Worm (Caenorhabditis elegans): ENCODE results near the gene sax-1.

sax-1 gene

ce11 chrX:3689155-3689719, 39.3 kb upstream of the sax-1 start, which contains the start of gene tag-278:
Gene tag-278 (minus strand): TSS chrX:3689205.
- no peak for TF ChIP-seq ceh-36 (tag; optimal IDR thresholded peaks at IDR 0.05)
- TF ChIP-seq B0310.2 (tag; optimal IDR thresholded peaks at IDR 0.05): no peak
- TF ChIP-seq tbx-37 (GFP tag; conservative IDR thresholded peaks at IDR 0.05): no peak
- TF ChIP-seq tbx-11 (GFP tag; IDR thresholded peaks at IDR 0.05): no peak
- no peak for TF ChIP-seq hmbx-1 (tag; optimal IDR thresholded peaks at IDR 0.05)
- TF ChIP-seq hmg-4 (GFP tag; optimal IDR thresholded peaks at IDR 0.05): no peak
- no peak for TF ChIP-seq ama-1 (optimal IDR thresholded peaks at IDR 0.05)
- TF ChIP-seq aly-1 (tag; optimal IDR thresholded peaks at IDR 0.05): no peak
- no peak for TF ChIP-seq F13C5.2 (tag; optimal IDR thresholded peaks at IDR 0.05)
- no peak for TF ChIP-seq scrt-1 (GFP tag; IDR thresholded peaks at IDR 0.05)
- TF ChIP-seq hnd-1 (tag; optimal IDR thresholded peaks at IDR 0.05): no peak
- no peak for TF ChIP-seq pes-1 (GFP tag; IDR thresholded peaks at IDR 0.05)
- TF ChIP-seq flt-1 (GFP tag; IDR thresholded peaks at IDR 0.05): no peak

- TF ChIP-seq flt-1 (GFP tag; IDR thresholded peaks at IDR 0.05) (no peak), F13C5.2 (tag; optimal IDR thresholded peaks at IDR 0.05) (no peak), hmg-4 (GFP tag; optimal IDR thresholded peaks at IDR 0.05) (no peak), B0310.2 (tag; optimal IDR thresholded peaks at IDR 0.05) (no peak), ama-1 (optimal IDR thresholded peaks at IDR 0.05) (no peak), scrt-1 (GFP tag; IDR thresholded peaks at IDR 0.05) (no peak)
Measured at ce11 chrX:3686420-3686819, 36.5 kb upstream of the sax-1 start.

- TF ChIP-seq hmg-4 (GFP tag; optimal IDR thresholded peaks at IDR 0.05): peak; percentile 25
- TF ChIP-seq hmbx-1 (tag; optimal IDR thresholded peaks at IDR 0.05): no peak
- TF ChIP-seq hnd-1 (tag; optimal IDR thresholded peaks at IDR 0.05): no peak
- no peak for TF ChIP-seq tbx-37 (GFP tag; conservative IDR thresholded peaks at IDR 0.05)
- no peak for TF ChIP-seq B0310.2 (tag; optimal IDR thresholded peaks at IDR 0.05)
Measured at ce11 chrX:3683060-3683459, 33.1 kb upstream of the sax-1 start.

- TF ChIP-seq tbx-37 (GFP tag; conservative IDR thresholded peaks at IDR 0.05): no peak
- no peak for TF ChIP-seq hnd-1 (tag; optimal IDR thresholded peaks at IDR 0.05)
- no peak for TF ChIP-seq hmbx-1 (tag; optimal IDR thresholded peaks at IDR 0.05)
- no peak for TF ChIP-seq F13C5.2 (tag; optimal IDR thresholded peaks at IDR 0.05)
- no peak for TF ChIP-seq tbx-11 (GFP tag; IDR thresholded peaks at IDR 0.05)
- no peak for TF ChIP-seq ceh-36 (tag; optimal IDR thresholded peaks at IDR 0.05)
- TF ChIP-seq sea-1 (GFP tag; conservative IDR thresholded peaks at IDR 0.05): no peak
- no peak for TF ChIP-seq ama-1 (optimal IDR thresholded peaks at IDR 0.05)
- TF ChIP-seq tra-4 (tag; optimal IDR thresholded peaks at IDR 0.05): no peak
- no peak for TF ChIP-seq ets-7 (tag; optimal IDR thresholded peaks at IDR 0.05)
- no peak for TF ChIP-seq scrt-1 (GFP tag; IDR thresholded peaks at IDR 0.05)
- TF ChIP-seq ceh-13 (GFP tag; optimal IDR thresholded peaks at IDR 0.05): no peak
- TF ChIP-seq flt-1 (GFP tag; IDR thresholded peaks at IDR 0.05): no peak
- TF ChIP-seq pes-1 (GFP tag; IDR thresholded peaks at IDR 0.05): no peak
- no peak for TF ChIP-seq aly-1 (tag; optimal IDR thresholded peaks at IDR 0.05)
- TF ChIP-seq hmg-4 (GFP tag; optimal IDR thresholded peaks at IDR 0.05): no peak
- TF ChIP-seq B0310.2 (tag; optimal IDR thresholded peaks at IDR 0.05): no peak
Measured at ce11 chrX:3680544-3681214, 30.7 kb upstream of the sax-1 start, which contains the start of gene tsp-17. Gene tsp-17 (plus strand): TSS chrX:3681164.

ce11 chrX:3678507-3679175, 28.7 kb upstream of the sax-1 start, which contains the start of gene tag-52:
Gene tag-52 (minus strand): TSS chrX:3678557.
- TF ChIP-seq pes-1 (GFP tag; IDR thresholded peaks at IDR 0.05) (no peak), F13C5.2 (tag; optimal IDR thresholded peaks at IDR 0.05) (peak; percentile 65), ceh-36 (tag; optimal IDR thresholded peaks at IDR 0.05) (peak; percentile 34), hmg-4 (GFP tag; optimal IDR thresholded peaks at IDR 0.05) (peak; percentile 88), ceh-13 (GFP tag; optimal IDR thresholded peaks at IDR 0.05) (no peak)

ce11 chrX:3673584-3674108, 23.7 kb upstream of the sax-1 start, which contains the start of gene ceh-63:
Gene ceh-63 (minus strand): TSS chrX:3674058.
- TF ChIP-seq B0310.2 (tag; optimal IDR thresholded peaks at IDR 0.05) (no peak), F13C5.2 (tag; optimal IDR thresholded peaks at IDR 0.05) (no peak), sea-1 (GFP tag; conservative IDR thresholded peaks at IDR 0.05) (no peak), ama-1 (optimal IDR thresholded peaks at IDR 0.05) (no peak), ceh-13 (GFP tag; optimal IDR thresholded peaks at IDR 0.05) (no peak), pes-1 (GFP tag; IDR thresholded peaks at IDR 0.05) (no peak)

- TF ChIP-seq B0310.2 (tag; optimal IDR thresholded peaks at IDR 0.05) (no peak), hnd-1 (tag; optimal IDR thresholded peaks at IDR 0.05) (no peak), pes-1 (GFP tag; IDR thresholded peaks at IDR 0.05) (no peak), hmg-4 (GFP tag; optimal IDR thresholded peaks at IDR 0.05) (no peak), sea-1 (GFP tag; conservative IDR thresholded peaks at IDR 0.05) (no peak), tbx-11 (GFP tag; IDR thresholded peaks at IDR 0.05) (no peak), aly-1 (tag; optimal IDR thresholded peaks at IDR 0.05) (no peak), ceh-36 (tag; optimal IDR thresholded peaks at IDR 0.05) (no peak), flt-1 (GFP tag; IDR thresholded peaks at IDR 0.05) (no peak), ama-1 (optimal IDR thresholded peaks at IDR 0.05) (no peak), tbx-37 (GFP tag; conservative IDR thresholded peaks at IDR 0.05) (no peak), scrt-1 (GFP tag; IDR thresholded peaks at IDR 0.05) (no peak), tra-4 (tag; optimal IDR thresholded peaks at IDR 0.05) (no peak), ceh-13 (GFP tag; optimal IDR thresholded peaks at IDR 0.05) (no peak), hmbx-1 (tag; optimal IDR thresholded peaks at IDR 0.05) (no peak), F13C5.2 (tag; optimal IDR thresholded peaks at IDR 0.05) (no peak), ets-7 (tag; optimal IDR thresholded peaks at IDR 0.05) (no peak)
Measured at ce11 chrX:3671998-3672397, 22.0 kb upstream of the sax-1 start, which contains the start of gene C02F12.5. Gene C02F12.5 (minus strand): TSS chrX:3672098.
